Worm (Caenorhabditis elegans): ENCODE measurements around the gene twk-21.

- no peak for TF ChIP-seq him-1 (tag; optimal IDR thresholded peaks at IDR 0.05)
- TF ChIP-seq dao-5 (tag; optimal IDR thresholded peaks at IDR 0.05) = no peak
- TF ChIP-seq W03F9.2 (tag; optimal IDR thresholded peaks at IDR 0.05) = no peak
Observed at ce11 chrX:16337399-16337798, 37.7 kb downstream of the twk-21 start.

Data from whole organism, L4/young adult.